Worm (Caenorhabditis elegans) whole organism, dauer: Measurements from ENCODE around the gene F59E12.6.
"Not testable (repeated sequence)": the region's sequence is repeated elsewhere in the genome, so short reads cannot be mapped to it uniquely, and the experiment has no call there.

Source experiments
- unc-62 ChIP-seq: sonication (generic microtip); optimal IDR thresholded peaks from 2 replicates; lab custom pipeline; 2017; ENCODE audit warnings: missing biosample characterization, missing genetic modification reagents, missing genetic modification characterization

The F59E12.6 gene

ce11 chrII:5630851-5631401 is at the start of gene F59E12.6, which contains the start of gene npl-4.1:
F59E12.6 (minus strand) TSS chrII:5630951.
npl-4.1 (plus strand) TSS chrII:5631351.
- TF ChIP-seq unc-62 (GFP tag; lab: Kevin White, UChicago), result not testable (repeated sequence)

DNA sequence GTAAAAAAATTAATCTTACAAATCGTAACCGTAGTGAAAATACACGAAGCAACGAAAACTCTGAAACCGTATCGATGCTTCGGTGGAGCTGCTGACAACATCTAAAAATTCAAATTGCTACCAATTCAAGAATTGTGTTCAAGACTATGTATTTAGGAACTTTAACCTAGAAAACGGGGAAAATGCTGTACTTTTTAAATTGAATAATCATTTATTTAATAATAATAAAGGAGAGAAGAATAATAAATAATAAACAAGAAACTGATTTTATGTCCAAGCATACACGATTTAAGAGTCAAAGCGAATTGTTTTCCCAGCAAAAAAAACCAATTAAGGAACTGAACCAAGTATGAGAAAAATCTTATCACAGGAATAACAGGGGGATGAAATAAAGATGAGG is 38.8 kb upstream of the F59E12.6 start, which contains the start of gene C25H3.17:
Gene C25H3.17, minus strand, starts transcription at position 101 of the 400 bp plus-strand sequence.
- TF ChIP-seq unc-62 (GFP tag; lab: Kevin White, UChicago), result no peak

- TF ChIP-seq unc-62 (GFP tag; lab: Kevin White, UChicago), result no peak
Measured at ce11 chrII:5668830-5669229, 38.1 kb upstream of the F59E12.6 start, which contains the start of gene C25H3.7. C25H3.7 (minus strand) TSS chrII:5668930.

ce11 chrII:5667540-5667939 is 36.8 kb upstream of the F59E12.6 start:
- no peak for TF ChIP-seq unc-62 (GFP tag; lab: Kevin White, UChicago)

DNA sequence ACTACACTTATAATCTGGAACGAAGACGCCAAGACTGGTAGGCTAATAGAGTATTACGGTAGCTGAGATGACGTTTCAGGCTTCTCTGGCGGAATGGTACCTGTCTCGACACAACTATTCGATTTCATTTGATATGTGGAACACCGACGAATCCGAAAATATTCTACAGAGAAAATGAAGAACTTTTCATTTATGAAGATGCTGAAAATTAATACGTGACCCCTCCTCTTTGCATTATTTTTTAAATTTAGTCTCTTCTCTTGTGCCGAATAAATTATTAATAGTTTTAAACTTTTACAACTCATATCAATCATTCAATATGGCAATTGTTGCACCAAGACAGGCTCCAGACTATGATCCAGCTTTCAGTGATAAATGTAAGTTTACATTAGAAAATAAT is 35.2 kb upstream of the F59E12.6 start, which contains the start of gene C25H3.16:
Gene C25H3.16, plus strand, starts transcription at position 301 of the 400 bp plus-strand sequence.
- TF ChIP-seq unc-62 (GFP tag; lab: Kevin White, UChicago), result no peak

- no peak for TF ChIP-seq unc-62 (GFP tag; lab: Kevin White, UChicago)
Measured at ce11 chrII:5665029-5665428, 34.3 kb upstream of the F59E12.6 start, which contains the start of gene C25H3.15. C25H3.15 (plus strand) TSS chrII:5665329.

- TF ChIP-seq unc-62 (GFP tag; lab: Kevin White, UChicago), result no peak
Measured at ce11 chrII:5663180-5663791, 32.5 kb upstream of the F59E12.6 start.

DNA sequence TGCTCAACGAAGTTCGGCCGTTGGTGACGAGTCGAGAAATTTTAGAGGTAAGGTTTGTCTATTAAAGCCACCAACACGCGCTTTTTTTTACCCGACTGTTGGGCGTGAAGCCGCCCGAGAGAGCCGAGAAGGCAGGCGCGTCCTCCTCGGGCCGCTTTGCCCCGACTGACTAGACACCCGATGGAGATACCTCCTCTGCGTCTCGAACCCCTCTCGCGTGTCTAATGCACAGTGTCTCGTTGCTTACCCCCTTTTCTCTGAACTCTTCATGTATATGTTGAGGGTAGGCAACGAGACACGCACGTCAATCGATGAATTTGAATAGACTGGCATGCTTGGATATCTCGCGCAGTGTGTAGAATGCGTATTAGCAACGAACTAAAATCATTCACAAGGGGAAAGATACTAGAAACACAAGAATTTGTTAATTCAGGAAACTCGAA is 31.0 kb upstream of the F59E12.6 start:
- no peak for TF ChIP-seq unc-62 (GFP tag; lab: Kevin White, UChicago)

DNA sequence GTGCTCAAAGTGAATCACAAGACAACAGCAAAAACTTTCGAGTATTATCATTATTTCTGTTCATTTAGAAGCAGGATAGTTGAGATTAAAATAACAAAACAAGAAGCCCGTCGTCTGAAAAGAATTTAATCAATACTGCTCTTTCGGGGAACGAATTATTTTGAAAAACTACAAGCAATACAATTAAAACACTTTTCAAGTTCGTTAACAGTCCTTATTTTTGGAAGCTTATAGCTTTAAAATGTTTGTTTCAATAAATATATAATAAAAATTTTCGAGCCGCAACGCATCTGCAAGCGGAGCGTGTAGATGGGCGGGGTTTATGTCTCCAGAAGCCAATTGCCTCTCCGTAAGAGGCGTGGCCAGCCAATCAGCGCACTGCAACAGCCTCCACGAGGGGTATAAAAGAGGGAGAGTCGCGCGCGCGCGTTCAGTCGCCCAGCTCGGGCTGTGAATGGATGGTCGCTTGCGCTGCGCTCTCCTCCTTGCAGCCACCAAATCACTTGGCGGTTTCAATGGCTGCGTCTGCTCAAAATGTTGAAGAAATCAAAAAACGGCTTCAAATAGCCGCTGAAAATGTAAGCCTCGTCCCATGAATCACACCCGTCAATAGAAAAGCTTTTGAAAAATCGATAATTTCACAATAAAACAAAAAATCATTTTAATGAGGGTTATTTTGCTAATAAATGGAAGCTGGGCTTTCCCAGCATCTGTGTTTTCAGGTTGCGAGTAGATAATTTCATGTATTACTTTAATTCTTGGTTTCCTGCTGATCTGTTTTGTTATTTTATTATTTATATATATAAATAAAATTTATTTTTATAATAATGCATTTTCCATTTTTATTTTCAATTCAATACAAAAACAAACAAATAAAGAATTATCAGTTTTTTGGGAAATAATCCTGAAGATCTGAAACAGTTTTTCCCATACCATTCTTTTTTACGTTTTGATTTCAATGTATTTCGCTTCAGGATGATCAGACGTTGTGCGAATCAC is 30.3 kb upstream of the F59E12.6 start, which contains the start of the genes ift-43 and mdt-26:
Gene ift-43, minus strand, starts transcription at position 51 of the 999 bp plus-strand sequence.
Gene mdt-26, plus strand, starts transcription at position 446 of the 999 bp plus-strand sequence.
- no peak for TF ChIP-seq unc-62 (GFP tag; lab: Kevin White, UChicago)

DNA sequence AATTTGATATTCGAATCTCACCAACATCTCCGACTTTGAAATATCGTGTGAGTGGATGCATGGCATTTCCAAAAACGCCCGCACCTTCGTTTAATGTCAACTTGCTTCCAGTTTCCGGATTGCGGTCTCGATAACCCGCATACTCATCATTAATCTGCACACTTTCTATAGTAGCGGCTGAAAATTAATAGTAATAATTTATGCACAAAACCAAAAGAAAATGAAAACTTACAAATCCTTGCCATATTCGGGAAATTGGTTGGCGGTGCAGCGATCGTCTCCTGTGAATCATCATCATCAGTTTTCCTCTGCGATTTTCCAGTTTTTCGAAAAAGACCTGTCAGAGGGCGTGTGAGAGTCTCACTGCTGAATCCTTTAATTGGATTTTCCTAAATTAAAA is 29.4 kb upstream of the F59E12.6 start:
- TF ChIP-seq unc-62 (GFP tag; lab: Kevin White, UChicago), result no peak

- TF ChIP-seq unc-62 (GFP tag; lab: Kevin White, UChicago), result no peak
Measured at ce11 chrII:5659675-5660074, 28.9 kb upstream of the F59E12.6 start, which contains the start of gene fut-3. fut-3 (minus strand) TSS chrII:5659775.

ce11 chrII:5654215-5654614 is 23.5 kb upstream of the F59E12.6 start, which contains the start of gene F59E12.1:
F59E12.1 (plus strand) TSS chrII:5654515.
- TF ChIP-seq unc-62 (GFP tag; lab: Kevin White, UChicago), result no peak

DNA sequence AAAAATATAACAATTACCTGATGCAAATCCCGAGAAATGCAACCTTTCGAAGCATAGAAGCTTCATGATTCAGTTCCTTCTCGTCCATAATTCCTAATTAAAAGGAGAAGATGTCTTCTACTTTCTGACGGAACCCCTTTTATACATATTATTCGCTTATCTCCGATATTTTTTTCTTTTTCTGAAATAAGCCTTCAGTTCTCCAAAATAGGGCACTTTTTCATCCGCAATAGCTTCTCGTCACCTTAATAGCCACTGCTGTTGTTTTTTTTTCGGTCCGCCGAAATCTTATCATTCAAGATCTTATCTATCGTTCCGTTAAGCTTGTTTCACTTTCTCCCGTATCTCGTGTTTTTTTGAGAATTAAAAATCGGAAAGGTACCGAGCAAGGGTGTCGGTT is 21.6 kb upstream of the F59E12.6 start, which contains the start of gene bli-2:
Gene bli-2, minus strand, starts transcription at position 101 of the 400 bp plus-strand sequence.
- TF ChIP-seq unc-62 (GFP tag; lab: Kevin White, UChicago), result no peak

ce11 chrII:5651426-5651825 is 20.7 kb upstream of the F59E12.6 start:
- no peak for TF ChIP-seq unc-62 (GFP tag; lab: Kevin White, UChicago)
